In genomic region chrIII:11359422-11359821, ce11 we compare ENCODE assay signal across 2 worm cellular contexts.
A peak's percentile ranks its signal among the peaks of the same experiment; 100 is the strongest.
TF ChIP-seq lines count a peak whose summit lies in the region.

No protein-coding gene starts in this region.

TF ChIP-seq in whole organism, late embryonic, 69 proteins besides CTCF, POLR2A, EP300 and RAD21:
- TF ChIP-seq unc-42 (tag; optimal IDR thresholded peaks at IDR 0.05; lab: Kevin White, UChicago) (peak; percentile 34), ceh-14 (tag; optimal IDR thresholded peaks at IDR 0.05; lab: Kevin White, UChicago) (peak; percentile 52), sdc-2 (tag; optimal IDR thresholded peaks at IDR 0.05; lab: Kevin White, UChicago) (no peak)

TF ChIP-seq in whole organism, mixed stage, embryonic, 35 proteins besides CTCF, POLR2A, EP300 and RAD21:
- peak; percentile 85 for TF ChIP-seq ces-1 (GFP tag; optimal IDR thresholded peaks at IDR 0.05; lab: Kevin White, UChicago)
- TF ChIP-seq nhr-237 (tag; optimal IDR thresholded peaks at IDR 0.05; lab: Kevin White, UChicago), result no peak
